In the genomic region with DNA sequence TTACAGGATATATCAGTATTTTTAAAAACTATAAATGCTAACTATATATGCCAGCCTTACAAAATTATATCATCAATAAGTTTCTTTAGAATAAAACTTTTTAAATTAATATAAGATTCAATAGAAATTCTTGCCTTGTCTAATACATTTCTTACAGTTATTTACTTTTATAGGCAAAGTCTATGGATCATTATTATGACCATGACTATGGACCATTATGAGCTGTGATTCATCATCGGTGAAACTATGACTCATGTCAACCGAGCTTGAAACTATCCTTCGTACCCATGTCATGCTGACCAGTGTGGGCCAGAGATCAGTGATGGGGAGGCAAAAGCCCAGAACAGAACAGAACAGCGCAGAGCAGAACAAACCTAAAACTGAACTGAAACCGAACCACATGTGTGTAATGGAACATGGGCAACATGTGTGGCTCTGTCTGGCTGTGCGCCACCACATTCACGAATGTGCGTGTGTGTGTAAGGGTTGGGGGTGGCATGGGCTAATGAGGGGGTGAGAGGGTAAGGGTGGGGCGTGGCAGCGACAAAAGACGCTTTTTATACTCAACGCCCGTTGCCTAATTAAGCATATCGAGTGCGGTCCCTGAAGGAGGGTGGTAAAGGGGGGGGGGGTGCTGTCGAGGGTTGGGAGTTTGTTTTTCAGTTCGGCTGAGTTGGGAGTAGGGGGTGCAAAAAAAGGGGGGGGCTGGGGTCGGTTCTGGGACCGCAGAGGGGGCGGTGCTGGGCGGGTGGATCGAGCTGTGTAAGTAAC, we compare ENCODE assay signal across 1 fruit fly cellular context.
TF ChIP-seq lines count a peak whose summit lies in the region.

No protein-coding gene starts in this region.

TF ChIP-seq in whole organism, embryonic, 481 proteins besides CTCF, POLR2A, EP300 and RAD21 (continued from another document):
- no peak for TF ChIP-seq Lim3 (GFP tag; IDR thresholded peaks at IDR 0.05; lab: Robert Waterston, UW)
- no peak for TF ChIP-seq CG2199 (GFP tag; IDR thresholded peaks at IDR 0.05; lab: Robert Waterston, UW)
- TF ChIP-seq Doc3 (GFP tag; IDR thresholded peaks at IDR 0.05; lab: Robert Waterston, UW; ENCODE audit: partially characterized antibody) = no peak
- no peak for TF ChIP-seq schlank (tag; optimal IDR thresholded peaks at IDR 0.05; lab: Kevin White, UChicago)
- TF ChIP-seq CG15073 (GFP tag; optimal IDR thresholded peaks at IDR 0.05; lab: Kevin White, UChicago) = no peak
- TF ChIP-seq CG31441 (GFP tag; IDR thresholded peaks at IDR 0.05; lab: Robert Waterston, UW) = 0 out of 2 replicates have a peak, but pooled peaks have one; percentile 23
- no peak for TF ChIP-seq hb (GFP tag; IDR thresholded peaks at IDR 0.05; lab: Robert Waterston, UW; ENCODE audit: partially characterized antibody)
- peak; percentile 19 for TF ChIP-seq dmrt11E (tag; optimal IDR thresholded peaks at IDR 0.05; lab: Kevin White, UChicago)
- TF ChIP-seq Adf1 (GFP tag; IDR thresholded peaks at IDR 0.05; lab: Robert Waterston, UW) = 0 out of 2 replicates have a peak, but pooled peaks have one; percentile 33
- peak; percentile 54 for TF ChIP-seq CG7556 (GFP tag; optimal IDR thresholded peaks at IDR 0.05; lab: Kevin White, UChicago)
- no peak for TF ChIP-seq Mrtf (GFP tag; IDR thresholded peaks at IDR 0.05; lab: Robert Waterston, UW)
- TF ChIP-seq Ets65A (GFP tag; lab: Kevin White, UChicago) = peak; percentile 59
- no peak for TF ChIP-seq ems (GFP tag; optimal IDR thresholded peaks at IDR 0.05; lab: Kevin White, UChicago)
- TF ChIP-seq fu2 (GFP tag; optimal IDR thresholded peaks at IDR 0.05; lab: Kevin White, UChicago) = no peak
- no peak for TF ChIP-seq YL-1 (GFP tag; optimal IDR thresholded peaks at IDR 0.05; lab: Kevin White, UChicago)
- no peak for TF ChIP-seq cas (GFP tag; IDR thresholded peaks at IDR 0.05; lab: Robert Waterston, UW)
- TF ChIP-seq grau (tag; optimal IDR thresholded peaks at IDR 0.05; lab: Kevin White, UChicago) = peak; percentile 25
- no peak for TF ChIP-seq CG10267 (tag; optimal IDR thresholded peaks at IDR 0.05; lab: Kevin White, UChicago)
- no peak for TF ChIP-seq CG17829 (tag; optimal IDR thresholded peaks at IDR 0.05; lab: Kevin White, UChicago)
- no peak for TF ChIP-seq CG4404 (GFP tag; IDR thresholded peaks at IDR 0.05; lab: Robert Waterston, UW)
- no peak for TF ChIP-seq Deaf1 (tag; optimal IDR thresholded peaks at IDR 0.05; lab: Kevin White, UChicago)
- TF ChIP-seq HHEX (GFP tag; optimal IDR thresholded peaks at IDR 0.05; lab: Kevin White, UChicago) = no peak
- no peak for TF ChIP-seq HmgD (GFP tag; optimal IDR thresholded peaks at IDR 0.05; lab: Kevin White, UChicago)
- TF ChIP-seq knrl (GFP tag; IDR thresholded peaks at IDR 0.05; lab: Robert Waterston, UW; ENCODE audit: partially characterized antibody) = no peak
